Worm (Caenorhabditis elegans) whole organism, midembryonic: Measurements from ENCODE around the gene C36C5.15.

Source experiments
- flt-1 ChIP-seq: fragments of 200-800 bp; sonication (Bioruptor generic); IDR thresholded peaks from 2 replicates; pipeline ENCODE4 v1.3.6; 2022; ENCODE audit warnings: missing genetic modification characterization, missing compliant biosample characterization
- med-1 ChIP-seq: sonication (generic microtip); optimal IDR thresholded peaks from 2 replicates; lab custom pipeline; 2017; ENCODE audit warnings: missing genetic modification characterization, mild to moderate bottlenecking, missing compliant biosample characterization, antibody characterized with exemption, missing genetic modification reagents; ENCODE audit not compliant: insufficient read depth
- tab-1 ChIP-seq: fragments of 200-800 bp; sonication (Bioruptor generic); IDR thresholded peaks from 2 replicates; pipeline ENCODE4 v1.3.6; 2022; ENCODE audit warnings: missing genetic modification characterization, missing compliant biosample characterization

DNA sequence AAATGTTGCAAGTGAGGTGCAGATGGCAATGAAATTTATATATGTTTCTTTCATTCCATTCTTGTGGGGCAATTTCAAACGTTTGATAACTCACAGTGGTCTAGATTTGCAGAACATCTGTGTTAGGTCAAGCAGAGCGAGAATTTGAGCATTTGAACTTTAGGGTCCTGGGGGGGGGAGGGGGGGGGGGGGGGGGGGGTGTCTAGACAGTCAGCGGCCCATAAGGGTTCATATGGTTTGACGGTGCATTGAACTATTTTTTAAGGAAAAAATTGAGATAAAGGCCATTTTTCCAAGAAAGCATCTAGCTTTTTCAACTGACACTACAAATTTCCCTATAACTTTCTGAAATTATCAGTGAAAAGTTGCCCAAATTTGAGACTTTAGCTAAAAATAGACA lies 17.3 kb upstream of the C36C5.15 start:
- no peak for TF ChIP-seq tab-1
- no peak for TF ChIP-seq flt-1 (GFP tag; lab: Robert Waterston, UW)
- no peak for TF ChIP-seq med-1
